ENCODE assay signal across 1 fruit fly cellular context in genomic region chrX:1969775-1970574, dm6.
TF ChIP-seq lines count a peak whose summit lies in the region.

No protein-coding gene starts in this region.

TF ChIP-seq in whole organism, embryonic, 481 proteins besides CTCF, POLR2A, EP300 and RAD21 (continued from another document):
- TF ChIP-seq CG14860 (GFP tag; IDR thresholded peaks at IDR 0.05; lab: Robert Waterston, UW; ENCODE audit: partially characterized antibody), result no peak
- no peak for TF ChIP-seq CG7745 (tag; optimal IDR thresholded peaks at IDR 0.05; lab: Kevin White, UChicago)
- no peak for TF ChIP-seq cato (GFP tag; optimal IDR thresholded peaks at IDR 0.05; lab: Kevin White, UChicago; ENCODE audit: borderline replicate concordance)
- no peak for TF ChIP-seq CG13296 (GFP tag; optimal IDR thresholded peaks at IDR 0.05; lab: Kevin White, UChicago)
- TF ChIP-seq seq (GFP tag; IDR thresholded peaks at IDR 0.05; lab: Robert Waterston, UW), result no peak
- no peak for TF ChIP-seq az2 (GFP tag; optimal IDR thresholded peaks at IDR 0.05; lab: Kevin White, UChicago)
- no peak for TF ChIP-seq CG9727 (GFP tag; optimal IDR thresholded peaks at IDR 0.05; lab: Kevin White, UChicago)
- TF ChIP-seq CG6689 (GFP tag; IDR thresholded peaks at IDR 0.05; lab: Robert Waterston, UW), result no peak
- TF ChIP-seq CG4820 (GFP tag; optimal IDR thresholded peaks at IDR 0.05; lab: Kevin White, UChicago), result no peak
- TF ChIP-seq tna (GFP tag; IDR thresholded peaks at IDR 0.05; lab: Robert Waterston, UW; ENCODE audit: partially characterized antibody), result no peak
- TF ChIP-seq Chrac-16 (GFP tag; optimal IDR thresholded peaks at IDR 0.05; lab: Kevin White, UChicago), result no peak
- TF ChIP-seq Nf-YA (GFP tag; IDR thresholded peaks at IDR 0.05; lab: Robert Waterston, UW), result no peak
